Worm (Caenorhabditis elegans) whole organism, mixed stage, embryonic: Measurements from ENCODE around the gene K10D2.8.

Experiments used
- M03D4.4 ChIP-seq: sonication (generic microtip); optimal IDR thresholded peaks from 2 replicates; lab custom pipeline; 2017; ENCODE audit warnings: mild to moderate bottlenecking, missing genetic modification characterization, missing compliant biosample characterization
- blmp-1 ChIP-seq: fragments of 150-350 bp; optimal IDR thresholded peaks from 2 replicates; lab custom pipeline; 2014; ENCODE audit warnings: missing biosample characterization, missing genetic modification characterization
- ceh-43 ChIP-seq: fragments of 200-800 bp; sonication (Bioruptor generic); optimal IDR thresholded peaks from 2 replicates; lab custom pipeline; 2018; ENCODE audit warnings: mild to moderate bottlenecking, missing genetic modification characterization, moderate library complexity, missing compliant biosample characterization
- ceh-83 ChIP-seq: fragments of 200-800 bp; sonication (Bioruptor generic); optimal IDR thresholded peaks from 2 replicates; lab custom pipeline; 2018; ENCODE audit warnings: mild to moderate bottlenecking, missing genetic modification characterization, missing compliant biosample characterization
- ces-1 ChIP-seq: fragments of 150-350 bp; optimal IDR thresholded peaks from 2 replicates; lab custom pipeline; 2014; ENCODE audit warnings: missing biosample characterization, missing genetic modification reagents, missing genetic modification characterization
- cnd-1 ChIP-seq: fragments of 200-800 bp; sonication (Bioruptor generic); optimal IDR thresholded peaks from 2 replicates; lab custom pipeline; 2018; ENCODE audit warnings: mild to moderate bottlenecking, missing genetic modification characterization, missing compliant biosample characterization
- drap-1 ChIP-seq: fragments of 200-800 bp; sonication (Bioruptor generic); optimal IDR thresholded peaks from 3 replicates; lab custom pipeline; 2018; ENCODE audit warnings: mild to moderate bottlenecking, missing genetic modification characterization, missing compliant biosample characterization
- elt-1 ChIP-seq: sonication (generic microtip); optimal IDR thresholded peaks from 2 replicates; lab custom pipeline; 2017; ENCODE audit warnings: missing genetic modification characterization, mild to moderate bottlenecking, missing compliant biosample characterization, antibody characterized with exemption, moderate library complexity, borderline replicate concordance; ENCODE audit not compliant: insufficient read depth
- elt-3 ChIP-seq: fragments of 150-350 bp; optimal IDR thresholded peaks from 2 replicates; lab custom pipeline; 2014; ENCODE audit warnings: missing biosample characterization, missing genetic modification characterization
- flh-1 ChIP-seq: fragments of 200-800 bp; sonication (Bioruptor generic); optimal IDR thresholded peaks from 2 replicates; lab custom pipeline; 2018; ENCODE audit warnings: mild to moderate bottlenecking, missing genetic modification characterization, moderate library complexity, missing compliant biosample characterization
- ham-2 ChIP-seq: fragments of 200-800 bp; sonication (Bioruptor generic); optimal IDR thresholded peaks from 2 replicates; lab custom pipeline; 2018; ENCODE audit warnings: mild to moderate bottlenecking, missing genetic modification characterization, missing compliant biosample characterization
- hlh-1 ChIP-seq: fragments of 150-350 bp; optimal IDR thresholded peaks from 2 replicates; lab custom pipeline; 2014; ENCODE audit warnings: missing biosample characterization, missing genetic modification reagents, missing genetic modification characterization
- lin-13 ChIP-seq: fragments of 150-350 bp; optimal IDR thresholded peaks from 2 replicates; lab custom pipeline; 2014; ENCODE audit warnings: missing biosample characterization, missing genetic modification characterization
- lsy-2 ChIP-seq: fragments of 150-350 bp; optimal IDR thresholded peaks from 2 replicates; lab custom pipeline; 2014; ENCODE audit warnings: missing biosample characterization, missing genetic modification characterization
- mab-5 ChIP-seq: fragments of 150-350 bp; optimal IDR thresholded peaks from 2 replicates; lab custom pipeline; 2014; ENCODE audit warnings: missing biosample characterization, missing genetic modification characterization
- mep-1 ChIP-seq: fragments of 150-350 bp; optimal IDR thresholded peaks from 2 replicates; lab custom pipeline; 2017; ENCODE audit warnings: missing biosample characterization, missing genetic modification reagents, missing genetic modification characterization, inconsistent platforms
- nhr-12 ChIP-seq: fragments of 150-350 bp; optimal IDR thresholded peaks from 2 replicates; lab custom pipeline; 2014; ENCODE audit warnings: missing biosample characterization, missing genetic modification characterization
- nhr-237 ChIP-seq: fragments of 150-350 bp; optimal IDR thresholded peaks from 2 replicates; lab custom pipeline; 2014; ENCODE audit warnings: missing biosample characterization, missing genetic modification characterization
- nhr-28 ChIP-seq: fragments of 150-350 bp; optimal IDR thresholded peaks from 2 replicates; lab custom pipeline; 2014; ENCODE audit warnings: missing biosample characterization, missing genetic modification characterization
- nhr-76 ChIP-seq: sonication (generic microtip); optimal IDR thresholded peaks from 2 replicates; lab custom pipeline; 2017; ENCODE audit warnings: missing biosample characterization, missing genetic modification characterization
- pha-4 ChIP-seq: fragments of 150-350 bp; optimal IDR thresholded peaks from 2 replicates; lab custom pipeline; 2018; ENCODE audit warnings: missing biosample characterization, missing genetic modification reagents, missing genetic modification characterization
- sem-2 ChIP-seq: fragments of 200-800 bp; sonication (Bioruptor generic); optimal IDR thresholded peaks from 2 replicates; lab custom pipeline; 2018; ENCODE audit warnings: mild to moderate bottlenecking, missing genetic modification characterization, missing compliant biosample characterization
- sptf-1 ChIP-seq: sonication (generic microtip); optimal IDR thresholded peaks from 2 replicates; lab custom pipeline; 2017; ENCODE audit warnings: mild to moderate bottlenecking, missing genetic modification characterization, moderate library complexity, missing compliant biosample characterization
- unc-120 ChIP-seq: sonication (generic microtip); optimal IDR thresholded peaks from 2 replicates; lab custom pipeline; 2017; ENCODE audit warnings: missing genetic modification characterization, missing compliant biosample characterization; ENCODE audit not compliant: poor library complexity, severe bottlenecking
- unc-39 ChIP-seq: fragments of 150-350 bp; optimal IDR thresholded peaks from 2 replicates; lab custom pipeline; 2014; ENCODE audit warnings: missing biosample characterization, missing genetic modification characterization
- unc-62 ChIP-seq: fragments of 150-350 bp; optimal IDR thresholded peaks from 2 replicates; lab custom pipeline; 2014; ENCODE audit warnings: missing biosample characterization, missing genetic modification reagents, missing genetic modification characterization
- zip-8 ChIP-seq: fragments of 150-350 bp; optimal IDR thresholded peaks from 2 replicates; lab custom pipeline; 2014; ENCODE audit warnings: missing biosample characterization, missing genetic modification characterization

K10D2.8 gene

DNA sequence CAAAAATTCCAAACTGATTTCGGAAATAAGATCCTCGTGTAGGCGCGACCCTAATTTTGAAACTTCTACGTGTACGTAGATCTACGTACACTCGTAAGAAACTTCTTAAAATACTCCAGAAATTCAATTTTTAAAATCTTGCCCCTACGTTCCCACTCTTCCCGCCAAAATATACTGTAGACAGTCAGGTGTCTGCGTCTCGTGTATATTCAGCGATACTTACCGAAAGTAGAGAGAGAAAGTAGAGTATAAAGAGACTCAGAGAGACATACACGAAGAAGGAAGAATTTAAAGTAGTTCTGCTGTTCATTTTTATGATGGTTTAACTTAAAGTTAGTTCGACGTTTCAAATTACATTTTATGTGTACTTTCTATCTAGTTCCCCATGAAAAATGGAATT, 4.7 kb downstream of the K10D2.8 start:
- TF ChIP-seq nhr-237 (tag; lab: Kevin White, UChicago), result no peak
- no peak for TF ChIP-seq ces-1 (GFP tag; lab: Kevin White, UChicago)
- TF ChIP-seq nhr-12 (tag; lab: Kevin White, UChicago), result no peak
- peak; percentile 42 for TF ChIP-seq lsy-2
- TF ChIP-seq unc-39 (tag; lab: Kevin White, UChicago), result no peak

- no peak for TF ChIP-seq flh-1 (GFP tag; lab: Kevin White, UChicago)
Measured at ce11 chrIII:5195690-5196089, 7.2 kb downstream of the K10D2.8 start, which contains the start of gene moc-6. Gene moc-6 (plus strand): TSS chrIII:5195990.

ce11 chrIII:5196298-5197045, 7.9 kb downstream of the K10D2.8 start:
- peak; percentile 18 for TF ChIP-seq mep-1 (tag; lab: Kevin White, UChicago)
- no peak for TF ChIP-seq hlh-1 (tag; lab: Kevin White, UChicago)

- TF ChIP-seq mab-5 (tag; lab: Kevin White, UChicago), result no peak
- TF ChIP-seq mep-1 (tag; lab: Kevin White, UChicago), result no peak
- no peak for TF ChIP-seq unc-62 (GFP tag; lab: Kevin White, UChicago)
- no peak for TF ChIP-seq ham-2 (GFP tag; lab: Kevin White, UChicago)
- TF ChIP-seq nhr-12 (tag; lab: Kevin White, UChicago), result no peak
- TF ChIP-seq nhr-237 (tag; lab: Kevin White, UChicago), result no peak
- no peak for TF ChIP-seq unc-39 (tag; lab: Kevin White, UChicago)
- TF ChIP-seq flh-1 (GFP tag; lab: Kevin White, UChicago), result no peak
- no peak for TF ChIP-seq sem-2 (GFP tag; lab: Kevin White, UChicago)
- no peak for TF ChIP-seq sptf-1 (tag; lab: Kevin White, UChicago)
- TF ChIP-seq ceh-43 (GFP tag; lab: Kevin White, UChicago), result no peak
- TF ChIP-seq elt-1 (tag; lab: Kevin White, UChicago), result no peak
- no peak for TF ChIP-seq drap-1 (GFP tag; lab: Kevin White, UChicago)
- TF ChIP-seq lin-13 (tag; lab: Kevin White, UChicago), result no peak
- no peak for TF ChIP-seq pha-4
- no peak for TF ChIP-seq elt-3 (tag; lab: Kevin White, UChicago)
- TF ChIP-seq lsy-2, result no peak
- no peak for TF ChIP-seq M03D4.4 (tag; lab: Kevin White, UChicago)
- TF ChIP-seq ceh-83, result no peak
Measured at ce11 chrIII:5199577-5199976, 11.1 kb downstream of the K10D2.8 start, which contains the start of gene emb-8. Gene emb-8 (minus strand): TSS chrIII:5199677.

DNA sequence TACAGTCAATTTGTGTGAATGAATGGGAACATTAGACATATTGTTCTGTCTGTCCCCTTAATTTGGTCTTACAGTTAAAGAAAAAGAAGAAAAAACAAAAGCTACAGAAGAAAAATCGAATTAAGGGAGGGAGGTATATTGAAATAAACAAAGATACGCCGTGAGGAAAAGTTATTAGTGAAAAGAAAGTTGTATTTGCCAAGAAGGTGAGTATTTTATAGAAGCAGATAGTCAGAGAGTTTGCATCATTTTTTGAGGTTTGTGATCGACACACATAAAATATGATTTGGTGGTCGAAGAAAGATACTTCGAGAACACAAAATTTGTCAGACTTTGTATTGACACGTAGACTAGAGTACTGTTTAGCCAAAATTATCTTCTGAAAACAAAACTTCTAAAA, 11.8 kb downstream of the K10D2.8 start:
- TF ChIP-seq hlh-1 (tag; lab: Kevin White, UChicago) (no peak), nhr-76 (tag; lab: Kevin White, UChicago) (no peak), drap-1 (GFP tag; lab: Kevin White, UChicago) (no peak), mab-5 (tag; lab: Kevin White, UChicago) (no peak), pha-4 (no peak), nhr-28 (tag; lab: Kevin White, UChicago) (no peak), unc-120 (tag; lab: Kevin White, UChicago) (no peak), blmp-1 (tag; lab: Kevin White, UChicago) (no peak), cnd-1 (no peak)
- TF ChIP-seq, all 35 proteins: peak for 0

- no peak for TF ChIP-seq sptf-1 (tag; lab: Kevin White, UChicago)
- no peak for TF ChIP-seq ham-2 (GFP tag; lab: Kevin White, UChicago)
- no peak for TF ChIP-seq lsy-2
- no peak for TF ChIP-seq zip-8 (tag; lab: Kevin White, UChicago)
- no peak for TF ChIP-seq flh-1 (GFP tag; lab: Kevin White, UChicago)
- no peak for TF ChIP-seq sem-2 (GFP tag; lab: Kevin White, UChicago)
Measured at ce11 chrIII:5201267-5201666, 12.7 kb downstream of the K10D2.8 start.
